Fruit fly (Drosophila melanogaster): ENCODE data around the gene CG14262.

DNA sequence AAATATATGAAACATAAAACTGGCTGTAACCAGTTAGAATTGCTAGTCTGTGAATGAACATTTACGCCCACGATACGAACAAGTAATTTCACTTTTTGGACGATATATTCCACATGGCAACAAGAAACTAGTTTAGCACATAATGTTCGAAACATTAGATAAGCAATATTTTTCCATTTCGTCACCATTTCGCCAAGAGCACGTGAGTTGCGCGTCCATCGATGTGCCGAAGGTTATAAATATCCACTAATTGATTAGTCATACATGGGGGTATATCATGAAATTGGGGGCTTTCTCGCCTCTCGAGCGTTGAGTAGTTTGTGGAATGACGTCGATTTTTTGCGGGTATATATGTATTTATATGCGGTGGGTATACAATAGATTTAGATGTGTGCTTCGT, 28.9 kb upstream of the CG14262 start:
- TF ChIP-seq Sox14 (GFP tag; optimal IDR thresholded peaks at IDR 0.05) (no peak), Smox (GFP tag; optimal IDR thresholded peaks at IDR 0.05) (no peak), CG6854 (GFP tag; optimal IDR thresholded peaks at IDR 0.05) (no peak), CG10631 (GFP tag; optimal IDR thresholded peaks at IDR 0.05) (no peak), CG7368 (GFP tag; optimal IDR thresholded peaks at IDR 0.05) (no peak)

Measured in whole organism, prepupa.